Fruit fly (Drosophila melanogaster): ENCODE results near the gene Sec71.

Sec71 gene

dm6 chr2L:13811323-13811722, 18.0 kb downstream of the Sec71 start, which contains the start of the genes Adat1 and CG16865 (continued):
- TF ChIP-seq Scr (GFP tag; IDR thresholded peaks at IDR 0.05; ENCODE audit: partially characterized antibody), result peak; percentile 61
- peak; percentile 47 for TF ChIP-seq CG12659 (GFP tag; optimal IDR thresholded peaks at IDR 0.05)
- peak; percentile 53 for TF ChIP-seq BEAF-32 (GFP tag; optimal IDR thresholded peaks at IDR 0.05)
- no peak for TF ChIP-seq Hr3 (GFP tag; optimal IDR thresholded peaks at IDR 0.05)
- TF ChIP-seq CG17186 (GFP tag; optimal IDR thresholded peaks at IDR 0.05), result peak; percentile 26
- TF ChIP-seq CG6791 (GFP tag; IDR thresholded peaks at IDR 0.05; ENCODE audit: partially characterized antibody), result peak; percentile 48; the same call in 2 of the 3 replicates
- no peak for TF ChIP-seq Nf-YB (GFP tag; optimal IDR thresholded peaks at IDR 0.05)
- no peak for TF ChIP-seq Hr51 (GFP tag; optimal IDR thresholded peaks at IDR 0.05)
- TF ChIP-seq CG17829 (tag; optimal IDR thresholded peaks at IDR 0.05), result peak; percentile 5
- peak; percentile 67 for TF ChIP-seq Med (GFP tag)
- TF ChIP-seq MESR4 (GFP tag; optimal IDR thresholded peaks at IDR 0.05), result peak; percentile 46
- peak; percentile 25; the same call in 1 of the 2 replicates for TF ChIP-seq nerfin-2 (GFP tag; IDR thresholded peaks at IDR 0.05; ENCODE audit: partially characterized antibody)
- peak; percentile 26 for TF ChIP-seq Myb (GFP tag; optimal IDR thresholded peaks at IDR 0.05)
- peak; percentile 67 for TF ChIP-seq pzg (GFP tag; optimal IDR thresholded peaks at IDR 0.05)
- peak; percentile 6 for TF ChIP-seq CG7987 (GFP tag; optimal IDR thresholded peaks at IDR 0.05)
- peak; percentile 12 for TF ChIP-seq CG13624 (GFP tag; optimal IDR thresholded peaks at IDR 0.05)
- TF ChIP-seq gro (GFP tag; optimal IDR thresholded peaks at IDR 0.05), result peak; percentile 15
- peak; percentile 12; the same call in 1 of the 2 replicates for TF ChIP-seq inv (GFP tag; IDR thresholded peaks at IDR 0.05; ENCODE audit: partially characterized antibody)
- TF ChIP-seq tll (GFP tag; optimal IDR thresholded peaks at IDR 0.05), result no peak
- peak; percentile 56; the same call in 1 of the 3 replicates for TF ChIP-seq CG7963 (GFP tag; IDR thresholded peaks at IDR 0.05; ENCODE audit: partially characterized antibody)
- peak; percentile 72; the same call in 3 of the 4 replicates for TF ChIP-seq Dll (GFP tag; IDR thresholded peaks at IDR 0.05; ENCODE audit: partially characterized antibody)
- peak; percentile 55 for TF ChIP-seq YL-1 (GFP tag; optimal IDR thresholded peaks at IDR 0.05)
- peak; percentile 36 for TF ChIP-seq trem (tag; optimal IDR thresholded peaks at IDR 0.05)
- TF ChIP-seq Dp (GFP tag; optimal IDR thresholded peaks at IDR 0.05), result peak; percentile 32
- no peak for TF ChIP-seq CG3163 (GFP tag; optimal IDR thresholded peaks at IDR 0.05)
- no peak for TF ChIP-seq CG3995 (GFP tag; optimal IDR thresholded peaks at IDR 0.05)
- TF ChIP-seq Sry-δ (GFP tag; optimal IDR thresholded peaks at IDR 0.05), result peak; percentile 43
- TF ChIP-seq CG34224 (GFP tag; IDR thresholded peaks at IDR 0.05; ENCODE audit: partially characterized antibody), result peak; percentile 57
- peak; percentile 42; the same call in 1 of the 3 replicates for TF ChIP-seq zen2 (GFP tag; IDR thresholded peaks at IDR 0.05; ENCODE audit: partially characterized antibody)
- TF ChIP-seq CG2116 (GFP tag; optimal IDR thresholded peaks at IDR 0.05), result peak; percentile 59
- TF ChIP-seq Pdp1 (GFP tag; optimal IDR thresholded peaks at IDR 0.05), result peak in 1 of 2 experiments; percentile 74
- TF ChIP-seq phol (tag; optimal IDR thresholded peaks at IDR 0.05), result peak; percentile 34
- TF ChIP-seq amos (GFP tag; IDR thresholded peaks at IDR 0.05; ENCODE audit: partially characterized antibody), result peak; percentile 51; the same call in 1 of the 2 replicates
- TF ChIP-seq nerfin-1 (tag; optimal IDR thresholded peaks at IDR 0.05), result no peak
- peak; percentile 35 for TF ChIP-seq Sin3A (optimal IDR thresholded peaks at IDR 0.05)
- TF ChIP-seq MBD-R2 (GFP tag; IDR thresholded peaks at IDR 0.05), result peak; percentile 96
- TF ChIP-seq bbx (GFP tag; IDR thresholded peaks at IDR 0.05; ENCODE audit: partially characterized antibody), result peak; percentile 47; the same call in 1 of the 2 replicates
- TF ChIP-seq CG7357 (GFP tag; IDR thresholded peaks at IDR 0.05), result no peak
- TF ChIP-seq CG33213 (GFP tag; optimal IDR thresholded peaks at IDR 0.05), result peak; percentile 14
- TF ChIP-seq CG13287 (GFP tag; IDR thresholded peaks at IDR 0.05; ENCODE audit: partially characterized antibody), result peak; percentile 72
- no peak for TF ChIP-seq CG31224 (GFP tag; IDR thresholded peaks at IDR 0.05)
- no peak for TF ChIP-seq Lpt (GFP tag; optimal IDR thresholded peaks at IDR 0.05)
- TF ChIP-seq btn (GFP tag; optimal IDR thresholded peaks at IDR 0.05), result no peak
- TF ChIP-seq Lhr (GFP tag; optimal IDR thresholded peaks at IDR 0.05), result peak; percentile 14
- peak; percentile 56; the same call in 2 of the 3 replicates for TF ChIP-seq CG14860 (GFP tag; IDR thresholded peaks at IDR 0.05; ENCODE audit: partially characterized antibody)
- 0 out of 3 replicates have a peak, but pooled peaks have one; percentile 15 for TF ChIP-seq knrl (GFP tag; IDR thresholded peaks at IDR 0.05; ENCODE audit: partially characterized antibody)
- TF ChIP-seq Doc3 (GFP tag; IDR thresholded peaks at IDR 0.05; ENCODE audit: partially characterized antibody), result 0 out of 3 replicates have a peak, but pooled peaks have one; percentile 28

All from whole organism, embryonic.